Fruit fly (Drosophila melanogaster) whole organism, embryonic: ENCODE measurements around the gene Cdc42.

Experiments used
- Adf1 ChIP-seq: fragments of 200-800 bp; sonication (Bioruptor generic); IDR thresholded peaks from 2 replicates; pipeline ENCODE4 v1.3.6; 2022; ENCODE audit warnings: missing biosample characterization, missing genetic modification characterization
- Atf3 ChIP-seq: fragments of 200-800 bp; sonication (Bioruptor generic); optimal IDR thresholded peaks from 3 replicates; lab custom pipeline; 2016; ENCODE audit warnings: missing biosample characterization, missing genetic modification characterization
- Bteb2 ChIP-seq: fragments of 200-800 bp; sonication (Bioruptor generic); optimal IDR thresholded peaks from 2 replicates; lab custom pipeline; 2016; ENCODE audit warnings: missing biosample characterization, missing genetic modification characterization
- CG10267 ChIP-seq: fragments of 200-800 bp; sonication (Bioruptor generic); optimal IDR thresholded peaks from 2 replicates; lab custom pipeline; 2018; ENCODE audit warnings: missing biosample characterization, mild to moderate bottlenecking, missing genetic modification characterization, moderate library complexity
- CG10274 ChIP-seq: fragments of 200-800 bp; sonication (Bioruptor generic); optimal IDR thresholded peaks from 3 replicates; lab custom pipeline; 2017; ENCODE audit warnings: missing biosample characterization, mild to moderate bottlenecking, missing genetic modification characterization
- CG11723 ChIP-seq: fragments of 200-800 bp; sonication (Bioruptor generic); optimal IDR thresholded peaks from 2 replicates; lab custom pipeline; 2017; ENCODE audit warnings: missing biosample characterization, mild to moderate bottlenecking, missing genetic modification characterization
- CG12942 ChIP-seq: fragments of 200-800 bp; sonication (Bioruptor generic); optimal IDR thresholded peaks from 3 replicates; lab custom pipeline; 2016; ENCODE audit warnings: missing biosample characterization, missing genetic modification characterization
- CG14667 ChIP-seq: fragments of 200-800 bp; sonication (Bioruptor generic); IDR thresholded peaks from 2 replicates; pipeline ENCODE4 v1.3.6; 2022; ENCODE audit warnings: missing biosample characterization, missing genetic modification characterization
- CG15479 ChIP-seq: fragments of 200-800 bp; sonication (Bioruptor generic); optimal IDR thresholded peaks from 3 replicates; lab custom pipeline; 2019; ENCODE audit warnings: missing biosample characterization, mild to moderate bottlenecking, missing genetic modification characterization, moderate library complexity
- CG17359 ChIP-seq: fragments of 200-800 bp; sonication (Bioruptor generic); optimal IDR thresholded peaks from 3 replicates; lab custom pipeline; 2018; ENCODE audit warnings: missing biosample characterization, mild to moderate bottlenecking, missing genetic modification characterization, moderate library complexity
- CG17912 ChIP-seq: fragments of 200-800 bp; sonication (Bioruptor generic); optimal IDR thresholded peaks from 2 replicates; lab custom pipeline; 2018; ENCODE audit warnings: missing biosample characterization, mild to moderate bottlenecking, missing genetic modification characterization
- CG32772 ChIP-seq: fragments of 200-800 bp; sonication (Bioruptor generic); IDR thresholded peaks from 2 replicates; pipeline ENCODE4 v1.3.6; 2022; ENCODE audit warnings: missing biosample characterization, missing genetic modification characterization
- CG5245 ChIP-seq: fragments of 200-800 bp; sonication (Bioruptor generic); optimal IDR thresholded peaks from 3 replicates; lab custom pipeline; 2016; ENCODE audit warnings: missing biosample characterization, missing genetic modification characterization
- CG6254 ChIP-seq: fragments of 200-800 bp; sonication (Bioruptor generic); optimal IDR thresholded peaks from 3 replicates; lab custom pipeline; 2017; ENCODE audit warnings: mild to moderate bottlenecking, missing biosample characterization, missing genetic modification reagents, missing genetic modification characterization
- CG7987 ChIP-seq: fragments of 200-800 bp; sonication (Bioruptor generic); optimal IDR thresholded peaks from 2 replicates; lab custom pipeline; 2018; ENCODE audit warnings: missing biosample characterization, mild to moderate bottlenecking, missing genetic modification characterization, moderate library complexity
- CG8765 ChIP-seq: fragments of 200-800 bp; sonication (Bioruptor generic); IDR thresholded peaks from 2 replicates; pipeline ENCODE4 v1.3.6; 2022; ENCODE audit warnings: missing biosample characterization, missing genetic modification characterization
- Chrac-16 ChIP-seq: fragments of 200-800 bp; sonication (Bioruptor generic); optimal IDR thresholded peaks from 3 replicates; lab custom pipeline; 2016; ENCODE audit warnings: missing biosample characterization, missing genetic modification characterization
- Deaf1 ChIP-seq: fragments of 200-800 bp; optimal IDR thresholded peaks from 3 replicates; lab custom pipeline; 2019; ENCODE audit warnings: missing biosample characterization, mild to moderate bottlenecking, missing genetic modification characterization, moderate library complexity
- Drgx ChIP-seq: fragments of 200-800 bp; sonication (Bioruptor generic); IDR thresholded peaks from 2 replicates; pipeline ENCODE4 v1.3.6; 2022; ENCODE audit warnings: missing biosample characterization, missing genetic modification characterization
- Eip74EF ChIP-seq, 2 experiments: fragments of 200-800 bp in 1 of 2; fragments of >200 bp in 1 of 2; sonication (Bioruptor generic) in 1 of 2; optimal IDR thresholded peaks; 2 replicates each; lab custom pipeline; 2017 to 2019; ENCODE audit warnings: missing biosample characterization in 2 of 2, missing genetic modification characterization in 2 of 2, mild to moderate bottlenecking in 1 of 2, moderate library complexity in 1 of 2
- Hand ChIP-seq: fragments of 200-800 bp; sonication (Bioruptor generic); optimal IDR thresholded peaks from 2 replicates; lab custom pipeline; 2017; ENCODE audit warnings: mild to moderate bottlenecking, missing biosample characterization, missing genetic modification reagents, missing genetic modification characterization
- Hmx ChIP-seq: fragments of 200-800 bp; sonication (Bioruptor generic); optimal IDR thresholded peaks from 2 replicates; lab custom pipeline; 2016; ENCODE audit warnings: missing biosample characterization, missing genetic modification characterization
- Hr3 ChIP-seq: fragments of 200-800 bp; sonication (Bioruptor generic); optimal IDR thresholded peaks from 3 replicates; lab custom pipeline; 2016; ENCODE audit warnings: missing biosample characterization, missing genetic modification characterization
- Hr51 ChIP-seq, 2 experiments: fragments of 200-800 bp; sonication (Bioruptor generic); optimal IDR thresholded peaks; 2 replicates in 1 of 2; 3 replicates in 1 of 2; lab custom pipeline; 2016 to 2018; ENCODE audit warnings: missing biosample characterization in 2 of 2, missing genetic modification characterization in 2 of 2, mild to moderate bottlenecking in 1 of 2, moderate library complexity in 1 of 2
- Jarid2 ChIP-seq: fragments of 200-800 bp; sonication (Bioruptor generic); optimal IDR thresholded peaks from 3 replicates; lab custom pipeline; 2017; ENCODE audit warnings: mild to moderate bottlenecking, missing biosample characterization, missing genetic modification reagents, missing genetic modification characterization
- MESR4 ChIP-seq: fragments of 200-800 bp; sonication (Bioruptor generic); optimal IDR thresholded peaks from 2 replicates; lab custom pipeline; 2018; ENCODE audit warnings: missing biosample characterization, mild to moderate bottlenecking, missing genetic modification characterization, moderate library complexity
- NC2α ChIP-seq: fragments of 200-800 bp; sonication (Bioruptor generic); optimal IDR thresholded peaks from 2 replicates; lab custom pipeline; 2016; ENCODE audit warnings: missing biosample characterization, missing genetic modification characterization
- Neu2 ChIP-seq: fragments of 200-800 bp; sonication (Bioruptor generic); optimal IDR thresholded peaks from 3 replicates; lab custom pipeline; 2016; ENCODE audit warnings: missing biosample characterization, missing genetic modification characterization, borderline replicate concordance
- Oaz ChIP-seq: fragments of 200-800 bp; sonication (Bioruptor generic); IDR thresholded peaks from 2 replicates; pipeline ENCODE4 v1.3.6; 2022; ENCODE audit warnings: missing biosample characterization, missing genetic modification characterization
- Ravus ChIP-seq: fragments of 200-800 bp; sonication (Bioruptor generic); IDR thresholded peaks from 2 replicates; pipeline ENCODE4 v1.3.6; 2022; ENCODE audit warnings: missing biosample characterization, missing genetic modification characterization
- Sin3A ChIP-seq: fragments of >200 bp; optimal IDR thresholded peaks from 2 replicates; lab custom pipeline; 2018
- bab2 ChIP-seq: fragments of 200-800 bp; sonication (Bioruptor generic); optimal IDR thresholded peaks from 2 replicates; lab custom pipeline; 2016; ENCODE audit warnings: missing biosample characterization, missing genetic modification characterization
- bcd ChIP-seq: fragments of 200-800 bp; sonication (Bioruptor generic); optimal IDR thresholded peaks from 2 replicates; lab custom pipeline; 2017; ENCODE audit warnings: missing biosample characterization, mild to moderate bottlenecking, missing genetic modification characterization
- cad ChIP-seq: fragments of >200 bp; optimal IDR thresholded peaks from 2 replicates; lab custom pipeline; 2017; ENCODE audit warnings: missing biosample characterization, missing genetic modification characterization
- cas ChIP-seq: fragments of 200-800 bp; sonication (Bioruptor generic); IDR thresholded peaks from 2 replicates; pipeline ENCODE4 v1.3.6; 2022; ENCODE audit warnings: missing biosample characterization, missing genetic modification characterization
- ci ChIP-seq: fragments of 200-800 bp; sonication (Bioruptor generic); IDR thresholded peaks from 3 replicates; pipeline ENCODE4 v1.3.6; 2022; ENCODE audit warnings: missing biosample characterization, missing genetic modification characterization
- da ChIP-seq: fragments of 200-800 bp; sonication (Bioruptor generic); optimal IDR thresholded peaks from 2 replicates; lab custom pipeline; 2016; ENCODE audit warnings: missing biosample characterization, missing genetic modification characterization
- dimm ChIP-seq: fragments of 200-800 bp; sonication (Bioruptor generic); IDR thresholded peaks from 2 replicates; pipeline ENCODE4 v1.3.6; 2022; ENCODE audit warnings: missing biosample characterization, missing genetic modification characterization
- dysf ChIP-seq: fragments of 200-800 bp; sonication (Bioruptor generic); IDR thresholded peaks from 3 replicates; pipeline ENCODE4 v1.3.6; 2022; ENCODE audit warnings: missing biosample characterization, missing genetic modification characterization
- eve ChIP-seq, 2 experiments: fragments of >200 bp; optimal IDR thresholded peaks; 2 replicates each; lab custom pipeline; 2017; ENCODE audit warnings: missing biosample characterization in 2 of 2, missing genetic modification characterization in 2 of 2
- grau ChIP-seq: fragments of 200-800 bp; optimal IDR thresholded peaks from 3 replicates; lab custom pipeline; 2019; ENCODE audit warnings: missing biosample characterization, mild to moderate bottlenecking, missing genetic modification characterization, moderate library complexity
- gsb ChIP-seq: fragments of 200-800 bp; sonication (Bioruptor generic); IDR thresholded peaks from 2 replicates; pipeline ENCODE4 v1.3.6; 2022; ENCODE audit warnings: missing biosample characterization, missing genetic modification characterization
- pan ChIP-seq, 4 experiments: fragments of >200 bp in 3 of 4; fragments of 200-800 bp in 1 of 4; sonication (Bioruptor generic) in 1 of 4; optimal IDR thresholded peaks in 3 of 4; IDR thresholded peaks in 1 of 4; 2 replicates each; pipeline versions ENCODE4 v1.3.6 to Lab custom; 2017 to 2022; ENCODE audit warnings: missing biosample characterization in 2 of 4, missing genetic modification characterization in 2 of 4, mixed read lengths in 1 of 4
- psq ChIP-seq: fragments of 200-800 bp; sonication (Bioruptor generic); optimal IDR thresholded peaks from 2 replicates; lab custom pipeline; 2017; ENCODE audit warnings: missing biosample characterization, missing genetic modification characterization
- sima ChIP-seq: fragments of 200-800 bp; sonication (Bioruptor generic); optimal IDR thresholded peaks from 2 replicates; lab custom pipeline; 2016; ENCODE audit warnings: missing biosample characterization, missing genetic modification characterization
- sqz ChIP-seq: fragments of 200-800 bp; sonication (Bioruptor generic); optimal IDR thresholded peaks from 3 replicates; lab custom pipeline; 2018; ENCODE audit warnings: missing biosample characterization, mild to moderate bottlenecking, missing genetic modification characterization
- tin ChIP-seq: fragments of 200-800 bp; sonication (Bioruptor generic); optimal IDR thresholded peaks from 3 replicates; lab custom pipeline; 2016; ENCODE audit warnings: missing biosample characterization, missing genetic modification characterization
- toy ChIP-seq: fragments of 200-800 bp; sonication (Bioruptor generic); IDR thresholded peaks from 2 replicates; pipeline ENCODE4 v1.3.6; 2022; ENCODE audit warnings: missing biosample characterization, missing genetic modification characterization
- trem ChIP-seq: fragments of 200-800 bp; optimal IDR thresholded peaks from 3 replicates; lab custom pipeline; 2019; ENCODE audit warnings: missing biosample characterization, mild to moderate bottlenecking, missing genetic modification characterization, moderate library complexity
- unc-4 ChIP-seq: fragments of 200-800 bp; sonication (Bioruptor generic); IDR thresholded peaks from 2 replicates; pipeline ENCODE4 v1.3.6; 2022; ENCODE audit warnings: missing biosample characterization, missing genetic modification characterization; ENCODE audit not compliant: partially characterized antibody

Cdc42 gene

dm6 chrX:19663196-19663858 is 33.6 kb upstream of the Cdc42 start (continued):
- TF ChIP-seq CG15479 (no peak), sima (no peak), bab2 (GFP tag; lab: Kevin White, UChicago) (no peak), CG8765 (GFP tag; lab: Robert Waterston, UW) (no peak), CG7987 (GFP tag; lab: Kevin White, UChicago) (no peak), Hr51 (GFP tag; optimal IDR thresholded peaks at IDR 0.05; lab: Kevin White, UChicago) (peak in 1 of 2 experiments; percentile 49), CG5245 (GFP tag; lab: Kevin White, UChicago) (no peak), Atf3 (GFP tag; lab: Kevin White, UChicago) (no peak), Deaf1 (tag; lab: Kevin White, UChicago) (no peak), unc-4 (GFP tag; lab: Robert Waterston, UW) (no peak), gsb (no peak), cas (no peak), Hand (GFP tag; lab: Kevin White, UChicago) (peak; percentile 43), Jarid2 (no peak), CG17912 (GFP tag; lab: Kevin White, UChicago) (no peak), eve (GFP tag; optimal IDR thresholded peaks at IDR 0.05; lab: Kevin White, UChicago) (no peak), Hmx (GFP tag; lab: Kevin White, UChicago) (no peak), Drgx (GFP tag; lab: Robert Waterston, UW) (no peak), trem (peak; percentile 17), CG11723 (peak; percentile 27), Adf1 (GFP tag; lab: Robert Waterston, UW) (no peak), ci (GFP tag; lab: Robert Waterston, UW) (no peak), MESR4 (GFP tag; lab: Kevin White, UChicago) (no peak), grau (tag; lab: Kevin White, UChicago) (peak; percentile 66), Sin3A (lab: Kevin White, UChicago) (no peak), pan (optimal IDR thresholded peaks at IDR 0.05; lab: Kevin White, UChicago) (no peak), pan (GFP tag; optimal IDR thresholded peaks at IDR 0.05 in 1 of 2, IDR thresholded peaks at IDR 0.05 in 1 of 2) (peak in 1 of 2 experiments; percentile 35), CG32772 (GFP tag; lab: Robert Waterston, UW) (no peak), cad (GFP tag; lab: Kevin White, UChicago) (no peak), NC2α (GFP tag; lab: Kevin White, UChicago) (no peak), Chrac-16 (peak; percentile 11), dysf (GFP tag; lab: Robert Waterston, UW) (peak; percentile 37; the same call in 1 of the 3 replicates), toy (GFP tag; lab: Robert Waterston, UW) (no peak), Oaz (GFP tag; lab: Robert Waterston, UW) (no peak), sqz (GFP tag; lab: Kevin White, UChicago) (no peak), Neu2 (GFP tag; lab: Kevin White, UChicago) (no peak), bcd (GFP tag; lab: Kevin White, UChicago) (peak; percentile 62), Hr3 (GFP tag; lab: Kevin White, UChicago) (peak; percentile 25), da (GFP tag; lab: Kevin White, UChicago) (no peak), dimm (GFP tag; lab: Robert Waterston, UW) (no peak), Ravus (GFP tag; lab: Robert Waterston, UW) (no peak), CG14667 (no peak), tin (GFP tag; lab: Kevin White, UChicago) (no peak), Eip74EF (GFP tag; optimal IDR thresholded peaks at IDR 0.05; lab: Kevin White, UChicago) (no peak), Bteb2 (GFP tag; lab: Kevin White, UChicago) (peak; percentile 31), CG6254 (GFP tag; lab: Kevin White, UChicago) (peak; percentile 40), CG12942 (GFP tag; lab: Kevin White, UChicago) (peak; percentile 36), CG10267 (tag; lab: Kevin White, UChicago) (peak; percentile 37), CG10274 (GFP tag; lab: Kevin White, UChicago) (peak; percentile 25), CG17359 (tag; lab: Kevin White, UChicago) (peak; percentile 35), psq (GFP tag; lab: Kevin White, UChicago) (no peak)
